Worm (Caenorhabditis elegans) whole organism, L1 larva: ENCODE measurements around the gene cyp-14A2.
A peak's percentile ranks its signal among the peaks of the same experiment; 100 is the strongest.

Source experiments
- aly-2 ChIP-seq: fragments of 150-350 bp; optimal IDR thresholded peaks from 2 replicates; lab custom pipeline; 2014; ENCODE audit warnings: missing biosample characterization, missing genetic modification characterization
- elt-3 ChIP-seq, 6 experiments: fragments of 150-350 bp in 1 of 6; sonication (generic microtip); optimal IDR thresholded peaks; 2 replicates each; lab custom pipeline; 2017 to 2018; ENCODE audit warnings: missing biosample characterization in 6 of 6, missing genetic modification characterization in 6 of 6, inconsistent platforms in 1 of 6
- grh-1 ChIP-seq: fragments of 200-800 bp; sonication (Bioruptor generic); IDR thresholded peaks from 2 replicates; pipeline ENCODE4 v1.3.6; 2022; ENCODE audit warnings: missing genetic modification reagents, missing genetic modification characterization, missing compliant biosample characterization
- hlh-17 ChIP-seq: fragments of 200-800 bp; sonication (Bioruptor generic); optimal IDR thresholded peaks from 2 replicates; lab custom pipeline; 2018; ENCODE audit warnings: missing genetic modification characterization, mild to moderate bottlenecking, missing compliant biosample characterization, moderate library complexity, borderline replicate concordance
- nhr-28 ChIP-seq: fragments of 150-350 bp; optimal IDR thresholded peaks from 2 replicates; lab custom pipeline; 2014; ENCODE audit warnings: missing biosample characterization, missing genetic modification characterization
- unc-62 ChIP-seq: fragments of 150-350 bp; optimal IDR thresholded peaks from 2 replicates; lab custom pipeline; 2014; ENCODE audit warnings: missing biosample characterization, missing genetic modification reagents, missing genetic modification characterization
- unc-98 ChIP-seq: fragments of 200-800 bp; sonication (Bioruptor generic); IDR thresholded peaks from 2 replicates; pipeline ENCODE4 v1.3.6; 2022; ENCODE audit warnings: missing genetic modification characterization, missing compliant biosample characterization
- xbp-1 ChIP-seq: sonication (generic microtip); optimal IDR thresholded peaks from 2 replicates; lab custom pipeline; 2016; ENCODE audit warnings: missing genetic modification characterization, missing compliant biosample characterization

ce11 chrX:13251354-13251843 lies 18.1 kb downstream of the cyp-14A2 start:
- TF ChIP-seq elt-3 (tag; optimal IDR thresholded peaks at IDR 0.05; lab: Kevin White, UChicago) = peak in 2 of 6 experiments; percentile 8 to 28
- TF ChIP-seq nhr-28 (tag; lab: Kevin White, UChicago) = no peak
- no peak for TF ChIP-seq unc-98 (GFP tag; lab: Robert Waterston, UW)
- peak; percentile 62 for TF ChIP-seq xbp-1 (tag; lab: Kevin White, UChicago)
- TF ChIP-seq hlh-17 (GFP tag; lab: Kevin White, UChicago) = no peak
- TF ChIP-seq grh-1 (GFP tag; lab: Robert Waterston, UW) = peak; percentile 60
- TF ChIP-seq aly-2 (tag; lab: Kevin White, UChicago) = no peak
- TF ChIP-seq unc-62 (GFP tag; lab: Kevin White, UChicago) = no peak
